Worm (Caenorhabditis elegans): ENCODE results near the gene T25E4.2.

- TF ChIP-seq ref-1 (GFP tag; conservative IDR thresholded peaks at IDR 0.05) (no peak), cog-1 (tag; optimal IDR thresholded peaks at IDR 0.05) (no peak), ztf-23 (GFP tag; IDR thresholded peaks at IDR 0.05) (no peak), T22C8.4 (GFP tag; IDR thresholded peaks at IDR 0.05) (no peak), ztf-29 (GFP tag; IDR thresholded peaks at IDR 0.05) (no peak), flt-1 (GFP tag; IDR thresholded peaks at IDR 0.05) (no peak), tab-1 (GFP tag; IDR thresholded peaks at IDR 0.05) (no peak)
These were observed 14.0 kb upstream of the T25E4.2 start, which contains the start of gene C17G10.1 for ce11 chrII:5596247-5596646.
